Worm (Caenorhabditis elegans): ENCODE results near the gene F26F12.3.

F26F12.3 gene

ce11 chrV:5790497-5791280 is 54.8 kb downstream of the F26F12.3 start, which contains the start of the genes nhr-142 and F44E7.9 (continued):
- 0 out of 2 replicates have a peak, but pooled peaks have one; percentile 52 for TF ChIP-seq lin-29 (GFP tag; IDR thresholded peaks at IDR 0.05)
- peak; percentile 83 for TF ChIP-seq T20F7.1 (GFP tag; optimal IDR thresholded peaks at IDR 0.05)
- peak; percentile 75 for TF ChIP-seq unc-130 (GFP tag; optimal IDR thresholded peaks at IDR 0.05)
- no peak for TF ChIP-seq aly-2 (tag; optimal IDR thresholded peaks at IDR 0.05)
- no peak for TF ChIP-seq ceh-62 (tag; optimal IDR thresholded peaks at IDR 0.05)
- no peak for TF ChIP-seq nhr-111 (GFP tag; optimal IDR thresholded peaks at IDR 0.05)
- no peak for TF ChIP-seq F10B5.3 (tag; optimal IDR thresholded peaks at IDR 0.05)
- peak; percentile 39; the same call in 1 of the 2 replicates for TF ChIP-seq ZK337.2 (GFP tag; IDR thresholded peaks at IDR 0.05)
- peak; percentile 84 for TF ChIP-seq T26A8.4 (GFP tag; IDR thresholded peaks at IDR 0.05)
- TF ChIP-seq mxl-3 (GFP tag; optimal IDR thresholded peaks at IDR 0.05), result no peak
- TF ChIP-seq ces-1 (GFP tag; optimal IDR thresholded peaks at IDR 0.05), result no peak
- no peak for TF ChIP-seq tag-97 (GFP tag; IDR thresholded peaks at IDR 0.05)
- peak; percentile 59 for TF ChIP-seq hlh-30 (tag; optimal IDR thresholded peaks at IDR 0.05; ENCODE audit: insufficient read depth)
- peak; percentile 76 for TF ChIP-seq arid-1 (GFP tag; conservative IDR thresholded peaks at IDR 0.05)
- TF ChIP-seq daf-8 (GFP tag; IDR thresholded peaks at IDR 0.05), result no peak
- peak; percentile 27 for TF ChIP-seq zfp-2 (tag; optimal IDR thresholded peaks at IDR 0.05)
- TF ChIP-seq hif-1 (tag; optimal IDR thresholded peaks at IDR 0.05), result peak; percentile 4 to 87
- TF ChIP-seq dmd-9 (GFP tag; IDR thresholded peaks at IDR 0.05), result peak; percentile 70; the same call in 1 of the 2 replicates
- TF ChIP-seq F44E2.7 (GFP tag; IDR thresholded peaks at IDR 0.05), result no peak
- peak; percentile 82 for TF ChIP-seq dve-1 (tag; optimal IDR thresholded peaks at IDR 0.05; ENCODE audit: insufficient read depth)
- peak; percentile 61 for TF ChIP-seq F37D6.2 (tag; optimal IDR thresholded peaks at IDR 0.05)
- no peak for TF ChIP-seq F26F4.8 (GFP tag; conservative IDR thresholded peaks at IDR 0.05)
- TF ChIP-seq lin-38 (GFP tag; IDR thresholded peaks at IDR 0.05), result peak; percentile 87
- TF ChIP-seq rbr-2 (tag; optimal IDR thresholded peaks at IDR 0.05), result peak; percentile 89
- TF ChIP-seq F49E8.2 (tag; optimal IDR thresholded peaks at IDR 0.05; ENCODE audit: borderline replicate concordance), result no peak
- TF ChIP-seq nhr-25 (tag; optimal IDR thresholded peaks at IDR 0.05; ENCODE audit: borderline replicate concordance, insufficient read depth), result no peak
- peak; percentile 48; the same call in 1 of the 2 replicates for TF ChIP-seq ceh-44 (GFP tag; IDR thresholded peaks at IDR 0.05)
- no peak for TF ChIP-seq ama-1 (optimal IDR thresholded peaks at IDR 0.05)
- TF ChIP-seq nhr-28 (tag; optimal IDR thresholded peaks at IDR 0.05), result peak; percentile 100
- peak; percentile 66 for TF ChIP-seq snpc-1.2 (GFP tag; IDR thresholded peaks at IDR 0.05)
- TF ChIP-seq php-3 (GFP tag; IDR thresholded peaks at IDR 0.05), result no peak
- TF ChIP-seq nhr-237 (tag; optimal IDR thresholded peaks at IDR 0.05), result no peak
- TF ChIP-seq zag-1 (tag; optimal IDR thresholded peaks at IDR 0.05), result no peak
- no peak for TF ChIP-seq madf-5 (GFP tag; IDR thresholded peaks at IDR 0.05)
- TF ChIP-seq mes-2 (tag; optimal IDR thresholded peaks at IDR 0.05; ENCODE audit: poor library complexity, severe bottlenecking), result peak; percentile 95
- TF ChIP-seq ztf-11 (tag; optimal IDR thresholded peaks at IDR 0.05), result no peak
- TF ChIP-seq Y105C5A.15 (GFP tag; IDR thresholded peaks at IDR 0.05), result no peak
- no peak for TF ChIP-seq Y75B8A.6 (GFP tag; IDR thresholded peaks at IDR 0.05)
- TF ChIP-seq lir-3 (tag; optimal IDR thresholded peaks at IDR 0.05), result peak; percentile 2
- peak; percentile 92 for TF ChIP-seq nhr-102 (tag; optimal IDR thresholded peaks at IDR 0.05)
- TF ChIP-seq set-16 (GFP tag; IDR thresholded peaks at IDR 0.05), result no peak
- peak; percentile 91 for TF ChIP-seq nhr-6 (tag; optimal IDR thresholded peaks at IDR 0.05)
- TF ChIP-seq zfp-3 (GFP tag; conservative IDR thresholded peaks at IDR 0.05), result 0 out of 2 replicates have a peak, but pooled peaks have one; percentile 54
- TF ChIP-seq dpl-1 (GFP tag; optimal IDR thresholded peaks at IDR 0.05), result peak; percentile 83
- TF ChIP-seq madf-9 (GFP tag; conservative IDR thresholded peaks at IDR 0.05), result peak; percentile 66
- no peak for TF ChIP-seq daf-19 (GFP tag; conservative IDR thresholded peaks at IDR 0.05)
- TF ChIP-seq tra-1 (GFP tag; IDR thresholded peaks at IDR 0.05), result peak; percentile 58
- peak in 1 of 2 experiments; percentile 32 for TF ChIP-seq mdl-1 (tag; optimal IDR thresholded peaks at IDR 0.05)
- peak; percentile 67 for TF ChIP-seq ctbp-1 (GFP tag; IDR thresholded peaks at IDR 0.05)

Measured in whole organism, L4 larva.